Fruit fly (Drosophila melanogaster): Measurements from ENCODE around the gene Arr2.

Gene Arr2

DNA sequence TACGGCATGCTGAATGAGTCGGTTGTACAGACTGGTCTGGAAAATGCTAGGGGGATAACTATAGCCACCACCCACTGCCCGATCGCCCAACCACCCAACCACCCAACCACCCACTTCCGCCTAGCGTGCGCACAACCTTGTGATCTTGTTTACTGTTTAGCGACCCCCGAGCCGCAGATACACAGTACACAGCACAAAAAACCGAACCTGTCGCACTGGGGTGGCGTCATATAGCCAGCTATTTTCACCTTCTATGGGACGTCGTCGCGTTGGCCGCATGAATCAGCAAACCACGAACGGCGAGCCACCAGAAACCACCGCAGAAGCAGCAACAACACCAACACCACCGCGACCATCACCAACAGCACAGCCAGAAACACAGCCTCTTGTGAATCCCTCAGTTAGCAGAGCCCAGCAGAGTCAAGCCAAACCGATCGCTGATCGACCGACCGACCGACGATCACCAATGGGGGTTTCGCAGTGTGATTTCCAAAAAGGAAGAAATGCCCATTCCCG lies 26.4 kb upstream of the Arr2 start (continued):
- TF ChIP-seq otp (GFP tag; IDR thresholded peaks at IDR 0.05) (no peak), Hey (tag; optimal IDR thresholded peaks at IDR 0.05) (no peak), CG4820 (GFP tag; optimal IDR thresholded peaks at IDR 0.05) (no peak), Dref (GFP tag; IDR thresholded peaks at IDR 0.05) (no peak), CG4424 (GFP tag; optimal IDR thresholded peaks at IDR 0.05) (no peak), ems (GFP tag; optimal IDR thresholded peaks at IDR 0.05) (no peak), Hand (GFP tag; optimal IDR thresholded peaks at IDR 0.05) (peak; percentile 26), CG7987 (GFP tag; optimal IDR thresholded peaks at IDR 0.05) (no peak), MESR4 (GFP tag; optimal IDR thresholded peaks at IDR 0.05) (no peak), cwo (GFP tag; optimal IDR thresholded peaks at IDR 0.05) (no peak), trh (GFP tag; optimal IDR thresholded peaks at IDR 0.05) (no peak), mld (GFP tag; IDR thresholded peaks at IDR 0.05; ENCODE audit: partially characterized antibody) (no peak), CG13624 (GFP tag; optimal IDR thresholded peaks at IDR 0.05) (no peak), Optix (GFP tag; IDR thresholded peaks at IDR 0.05) (no peak), CG12071 (GFP tag; optimal IDR thresholded peaks at IDR 0.05) (no peak), dimm (GFP tag; IDR thresholded peaks at IDR 0.05) (no peak), pita (GFP tag; optimal IDR thresholded peaks at IDR 0.05) (no peak), bsh (GFP tag; optimal IDR thresholded peaks at IDR 0.05) (no peak), Atf-2 (GFP tag; optimal IDR thresholded peaks at IDR 0.05) (no peak), TFAM (GFP tag; optimal IDR thresholded peaks at IDR 0.05) (no peak), sqz (GFP tag; optimal IDR thresholded peaks at IDR 0.05) (no peak), Drgx (GFP tag; IDR thresholded peaks at IDR 0.05) (no peak; the same call in 1 of the 2 replicates), ase (GFP tag; IDR thresholded peaks at IDR 0.05) (no peak), Ravus (GFP tag; IDR thresholded peaks at IDR 0.05) (no peak), Atf6 (GFP tag; IDR thresholded peaks at IDR 0.05) (peak; percentile 16; the same call in 1 of the 2 replicates), disco-r (GFP tag; optimal IDR thresholded peaks at IDR 0.05) (no peak), aop (GFP tag; IDR thresholded peaks at IDR 0.05) (no peak), CG12942 (GFP tag; optimal IDR thresholded peaks at IDR 0.05) (no peak), CG11398 (GFP tag; optimal IDR thresholded peaks at IDR 0.05) (no peak), Bdp1 (GFP tag; optimal IDR thresholded peaks at IDR 0.05) (no peak), tio (GFP tag; optimal IDR thresholded peaks at IDR 0.05) (no peak), NK7.1 (GFP tag; optimal IDR thresholded peaks at IDR 0.05) (no peak), MTF-1 (GFP tag; optimal IDR thresholded peaks at IDR 0.05; ENCODE audit: borderline replicate concordance) (no peak), CG12219 (GFP tag; optimal IDR thresholded peaks at IDR 0.05) (no peak), gsb (GFP tag; IDR thresholded peaks at IDR 0.05) (no peak), CG32532 (GFP tag; IDR thresholded peaks at IDR 0.05) (0 out of 2 replicates have a peak, but pooled peaks have one; percentile 7), dan (GFP tag; IDR thresholded peaks at IDR 0.05) (no peak), CG10543 (GFP tag; optimal IDR thresholded peaks at IDR 0.05) (no peak), Fer1 (GFP tag; optimal IDR thresholded peaks at IDR 0.05) (no peak), bab2 (GFP tag; optimal IDR thresholded peaks at IDR 0.05) (no peak), danr (GFP tag; IDR thresholded peaks at IDR 0.05) (no peak), ara (GFP tag; IDR thresholded peaks at IDR 0.05) (no peak), CG6175 (GFP tag; IDR thresholded peaks at IDR 0.05) (peak; percentile 36; the same call in 1 of the 3 replicates), CG2129 (GFP tag; IDR thresholded peaks at IDR 0.05; ENCODE audit: partially characterized antibody) (no peak), CG6765 (GFP tag; optimal IDR thresholded peaks at IDR 0.05) (peak; percentile 22), CG9876 (GFP tag; optimal IDR thresholded peaks at IDR 0.05) (no peak), crc (GFP tag; optimal IDR thresholded peaks at IDR 0.05) (no peak), bbx (GFP tag; IDR thresholded peaks at IDR 0.05; ENCODE audit: partially characterized antibody) (no peak), ab (GFP tag; optimal IDR thresholded peaks at IDR 0.05) (no peak), Atf3 (GFP tag; optimal IDR thresholded peaks at IDR 0.05) (peak; percentile 5), ham (GFP tag; IDR thresholded peaks at IDR 0.05) (no peak), cas (GFP tag; IDR thresholded peaks at IDR 0.05) (no peak)

Measured in whole organism, embryonic.